Worm (Caenorhabditis elegans) whole organism, L1 larva: ENCODE measurements around the gene catp-7.

Experiments
- aly-2 ChIP-seq: fragments of 150-350 bp; optimal IDR thresholded peaks from 2 replicates; lab custom pipeline; 2014; ENCODE audit warnings: missing biosample characterization, missing genetic modification characterization
- ama-1 ChIP-seq: fragments of 150-350 bp; optimal IDR thresholded peaks from 2 replicates; lab custom pipeline; 2014
- dpl-1 ChIP-seq, 3 experiments: fragments of 150-350 bp in 2 of 3; sonication (generic microtip) in 1 of 3; optimal IDR thresholded peaks; 2 replicates each; lab custom pipeline; 2014 to 2017; ENCODE audit warnings: missing biosample characterization in 3 of 3, missing genetic modification characterization in 3 of 3, missing genetic modification reagents in 3 of 3
- fos-1 ChIP-seq: fragments of 150-350 bp; optimal IDR thresholded peaks from 2 replicates; lab custom pipeline; 2014; ENCODE audit warnings: missing biosample characterization, missing genetic modification characterization
- nhr-237 ChIP-seq: fragments of 150-350 bp; optimal IDR thresholded peaks from 2 replicates; lab custom pipeline; 2014; ENCODE audit warnings: missing biosample characterization, missing genetic modification characterization
- skn-1 ChIP-seq: fragments of 150-350 bp; optimal IDR thresholded peaks from 2 replicates; lab custom pipeline; 2014; ENCODE audit warnings: missing biosample characterization, missing genetic modification characterization
- tbx-2 ChIP-seq: sonication (generic microtip); optimal IDR thresholded peaks from 2 replicates; lab custom pipeline; 2016; ENCODE audit warnings: missing genetic modification characterization, missing compliant biosample characterization
- unc-62 ChIP-seq: fragments of 150-350 bp; optimal IDR thresholded peaks from 2 replicates; lab custom pipeline; 2014; ENCODE audit warnings: missing biosample characterization, missing genetic modification reagents, missing genetic modification characterization

DNA sequence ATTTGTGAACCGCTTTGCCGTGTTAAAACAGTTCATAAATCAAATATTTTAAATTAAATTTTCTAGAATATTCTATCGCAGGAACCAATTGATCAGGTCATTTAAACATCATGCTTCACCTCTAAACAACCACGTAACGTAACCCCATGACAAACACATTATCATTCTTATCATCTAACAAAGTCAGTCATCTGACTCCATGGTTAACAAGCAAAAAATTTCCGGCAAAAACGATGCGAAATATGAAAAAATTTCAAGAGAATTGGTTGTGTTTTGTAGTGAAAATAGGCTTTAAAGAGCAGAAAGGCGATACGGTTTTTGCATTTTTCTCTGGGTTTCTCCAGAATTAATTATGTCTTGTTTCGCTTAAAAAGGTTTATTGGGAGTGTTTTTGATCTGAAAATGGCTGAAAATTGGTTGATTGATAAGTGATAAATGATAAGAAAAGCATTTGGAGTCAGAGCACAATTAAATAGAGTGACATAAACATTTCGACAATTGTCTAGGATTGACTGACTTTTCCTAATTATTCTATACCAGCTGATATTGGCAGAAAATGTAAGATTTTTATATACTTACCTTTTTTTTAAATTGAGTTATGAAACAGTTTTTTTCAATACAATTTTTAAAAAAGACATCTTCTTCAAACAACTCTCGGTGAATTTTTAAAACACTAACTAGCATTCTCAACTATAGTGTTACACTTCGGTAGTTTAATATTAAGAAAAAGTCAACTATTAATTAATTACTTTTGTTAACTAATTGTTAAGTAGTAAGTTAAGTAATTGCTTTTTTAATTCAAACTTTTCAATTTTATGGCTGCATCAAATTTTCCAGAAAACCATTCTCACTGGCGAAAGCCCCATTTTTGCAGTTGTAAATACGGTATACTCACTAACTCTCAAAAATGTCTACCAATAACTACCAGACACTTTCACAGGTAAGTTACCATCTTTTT, at the start of gene catp-7:
- TF ChIP-seq fos-1 (tag; lab: Kevin White, UChicago) (no peak), aly-2 (tag; lab: Kevin White, UChicago) (no peak), nhr-237 (tag; lab: Kevin White, UChicago) (no peak), unc-62 (no peak), dpl-1 (GFP tag; optimal IDR thresholded peaks at IDR 0.05; lab: Kevin White, UChicago) (no peak), skn-1 (tag; lab: Kevin White, UChicago) (no peak), tbx-2 (no peak), ama-1 (peak; percentile 34)
